Worm (Caenorhabditis elegans): ENCODE data around the gene F38B6.7.

Gene F38B6.7

ce11 chrX:6665129-6665858 is 32.9 kb downstream of the F38B6.7 start:
- TF ChIP-seq dao-5 (tag; optimal IDR thresholded peaks at IDR 0.05) = no peak
- no peak for TF ChIP-seq him-1 (tag; optimal IDR thresholded peaks at IDR 0.05)
- no peak for TF ChIP-seq W03F9.2 (tag; optimal IDR thresholded peaks at IDR 0.05)

- TF ChIP-seq him-1 (tag; optimal IDR thresholded peaks at IDR 0.05) = no peak
- no peak for TF ChIP-seq dao-5 (tag; optimal IDR thresholded peaks at IDR 0.05)
- TF ChIP-seq W03F9.2 (tag; optimal IDR thresholded peaks at IDR 0.05) = no peak
Observed at ce11 chrX:6663780-6664437, 34.3 kb downstream of the F38B6.7 start.

- TF ChIP-seq him-1 (tag; optimal IDR thresholded peaks at IDR 0.05) (no peak), dao-5 (tag; optimal IDR thresholded peaks at IDR 0.05) (no peak), W03F9.2 (tag; optimal IDR thresholded peaks at IDR 0.05) (no peak)
Observed at ce11 chrX:6662267-6662666, 35.9 kb downstream of the F38B6.7 start.

- TF ChIP-seq dao-5 (tag; optimal IDR thresholded peaks at IDR 0.05) (no peak), W03F9.2 (tag; optimal IDR thresholded peaks at IDR 0.05) (no peak), him-1 (tag; optimal IDR thresholded peaks at IDR 0.05) (no peak)
Observed at ce11 chrX:6656770-6657169, 41.4 kb downstream of the F38B6.7 start.

- TF ChIP-seq him-1 (tag; optimal IDR thresholded peaks at IDR 0.05) (no peak), W03F9.2 (tag; optimal IDR thresholded peaks at IDR 0.05) (no peak), dao-5 (tag; optimal IDR thresholded peaks at IDR 0.05) (no peak)
Observed at ce11 chrX:6656251-6656650, 41.9 kb downstream of the F38B6.7 start.

- no peak for TF ChIP-seq W03F9.2 (tag; optimal IDR thresholded peaks at IDR 0.05)
- no peak for TF ChIP-seq him-1 (tag; optimal IDR thresholded peaks at IDR 0.05)
- no peak for TF ChIP-seq dao-5 (tag; optimal IDR thresholded peaks at IDR 0.05)
Observed at ce11 chrX:6655163-6655562, 43.0 kb downstream of the F38B6.7 start, which contains the start of gene nhr-173. nhr-173 (plus strand) TSS chrX:6655528.

- TF ChIP-seq dao-5 (tag; optimal IDR thresholded peaks at IDR 0.05) (no peak), W03F9.2 (tag; optimal IDR thresholded peaks at IDR 0.05) (no peak), him-1 (tag; optimal IDR thresholded peaks at IDR 0.05) (no peak)
Observed at ce11 chrX:6654139-6654538, 44.0 kb downstream of the F38B6.7 start.

ce11 chrX:6653173-6653572 is 45.0 kb downstream of the F38B6.7 start:
- TF ChIP-seq dao-5 (tag; optimal IDR thresholded peaks at IDR 0.05) (no peak), him-1 (tag; optimal IDR thresholded peaks at IDR 0.05) (no peak), W03F9.2 (tag; optimal IDR thresholded peaks at IDR 0.05) (no peak)

- TF ChIP-seq him-1 (tag; optimal IDR thresholded peaks at IDR 0.05) = no peak
- TF ChIP-seq W03F9.2 (tag; optimal IDR thresholded peaks at IDR 0.05) = no peak
- no peak for TF ChIP-seq dao-5 (tag; optimal IDR thresholded peaks at IDR 0.05)
Observed at ce11 chrX:6649573-6649972, 48.6 kb downstream of the F38B6.7 start.

ce11 chrX:6646387-6647061 is 51.6 kb downstream of the F38B6.7 start:
- TF ChIP-seq dao-5 (tag; optimal IDR thresholded peaks at IDR 0.05) (no peak), him-1 (tag; optimal IDR thresholded peaks at IDR 0.05) (no peak), W03F9.2 (tag; optimal IDR thresholded peaks at IDR 0.05) (no peak)

All from whole organism, L4/young adult.